Fruit fly (Drosophila melanogaster): ENCODE data around the gene Eip74EF.

Eip74EF gene

DNA sequence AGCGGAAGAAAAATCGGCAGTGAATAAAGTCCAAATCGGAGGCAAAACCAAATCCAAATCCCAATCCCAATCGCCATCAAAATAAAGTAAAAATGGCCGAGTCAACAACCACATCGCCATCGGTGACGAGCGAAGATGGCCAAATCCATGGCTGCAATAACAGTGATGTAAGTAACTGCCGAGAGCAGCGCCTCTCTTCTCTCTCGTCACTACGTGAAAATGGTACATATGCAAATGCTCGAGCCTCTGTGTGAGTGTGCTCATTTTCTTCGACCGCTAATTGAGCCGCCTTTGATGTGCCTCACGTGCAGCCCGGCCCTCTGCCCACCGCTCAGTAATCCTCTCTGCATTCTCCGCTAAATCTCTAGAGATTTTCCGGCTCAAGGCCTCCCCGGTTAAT is 84.7 kb downstream of the Eip74EF start (continued):
- no peak for TF ChIP-seq NC2α (GFP tag; optimal IDR thresholded peaks at IDR 0.05)
- no peak for TF ChIP-seq Drgx (GFP tag; IDR thresholded peaks at IDR 0.05)
- no peak for TF ChIP-seq stwl (tag; optimal IDR thresholded peaks at IDR 0.05)
- TF ChIP-seq pnt (GFP tag; optimal IDR thresholded peaks at IDR 0.05), result no peak
- TF ChIP-seq crol (GFP tag; IDR thresholded peaks at IDR 0.05), result no peak
- no peak for TF ChIP-seq inv (GFP tag; IDR thresholded peaks at IDR 0.05; ENCODE audit: partially characterized antibody)
- no peak for TF ChIP-seq caup (GFP tag; optimal IDR thresholded peaks at IDR 0.05; ENCODE audit: severe bottlenecking)
- TF ChIP-seq CG1602 (GFP tag; optimal IDR thresholded peaks at IDR 0.05), result no peak
- no peak for TF ChIP-seq unpg (GFP tag; optimal IDR thresholded peaks at IDR 0.05)
- TF ChIP-seq tx (GFP tag; optimal IDR thresholded peaks at IDR 0.05), result no peak
- TF ChIP-seq her (GFP tag; optimal IDR thresholded peaks at IDR 0.05), result no peak
- TF ChIP-seq CG9797 (GFP tag; optimal IDR thresholded peaks at IDR 0.05), result no peak
- no peak for TF ChIP-seq Gug (GFP tag; IDR thresholded peaks at IDR 0.05)
- no peak for TF ChIP-seq psq (GFP tag; optimal IDR thresholded peaks at IDR 0.05)
- no peak for TF ChIP-seq Dll (GFP tag; IDR thresholded peaks at IDR 0.05; ENCODE audit: partially characterized antibody)
- TF ChIP-seq tup (GFP tag; optimal IDR thresholded peaks at IDR 0.05), result no peak
- no peak for TF ChIP-seq CG2120 (GFP tag; optimal IDR thresholded peaks at IDR 0.05)
- no peak for TF ChIP-seq Dfd (GFP tag; optimal IDR thresholded peaks at IDR 0.05)
- no peak for TF ChIP-seq hth (optimal IDR thresholded peaks at IDR 0.05)
- TF ChIP-seq CG34422 (GFP tag; IDR thresholded peaks at IDR 0.05), result no peak
- TF ChIP-seq CG33213 (GFP tag; optimal IDR thresholded peaks at IDR 0.05), result no peak
- no peak for TF ChIP-seq CG11504 (tag; optimal IDR thresholded peaks at IDR 0.05)
- TF ChIP-seq Fer1 (GFP tag; optimal IDR thresholded peaks at IDR 0.05), result no peak
- no peak for TF ChIP-seq CG12071 (GFP tag; optimal IDR thresholded peaks at IDR 0.05)
- no peak for TF ChIP-seq CG4424 (GFP tag; optimal IDR thresholded peaks at IDR 0.05)
- TF ChIP-seq ap (GFP tag; IDR thresholded peaks at IDR 0.05), result no peak

DNA sequence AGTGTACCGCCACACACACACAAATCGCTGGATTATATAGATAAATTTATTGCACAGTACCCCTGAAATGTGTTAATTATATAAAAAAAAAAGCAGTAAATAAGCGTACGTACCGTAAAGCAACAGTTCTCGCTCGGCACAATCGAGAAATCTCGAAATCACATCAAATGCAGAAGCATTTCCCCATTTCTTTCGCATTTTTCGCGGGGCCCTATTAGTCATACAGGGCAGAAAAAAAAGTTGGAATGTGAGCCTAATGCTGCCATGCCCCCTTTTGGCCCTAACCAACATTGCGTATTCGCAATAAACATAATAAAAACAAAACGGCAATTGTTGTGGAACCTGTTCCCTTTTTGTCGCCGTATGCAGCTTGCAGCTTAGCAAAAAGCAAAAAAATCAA is 85.4 kb downstream of the Eip74EF start:
- TF ChIP-seq Hr3 (GFP tag; optimal IDR thresholded peaks at IDR 0.05) (no peak), Camta (GFP tag; optimal IDR thresholded peaks at IDR 0.05) (no peak), Neu2 (GFP tag; optimal IDR thresholded peaks at IDR 0.05; ENCODE audit: borderline replicate concordance) (no peak), tgo (GFP tag; IDR thresholded peaks at IDR 0.05) (no peak), CG9817 (tag; optimal IDR thresholded peaks at IDR 0.05) (no peak), vnd (GFP tag; IDR thresholded peaks at IDR 0.05; ENCODE audit: partially characterized antibody) (no peak), cwo (GFP tag; optimal IDR thresholded peaks at IDR 0.05) (no peak), Oli (tag; optimal IDR thresholded peaks at IDR 0.05) (no peak), gro (GFP tag; optimal IDR thresholded peaks at IDR 0.05) (no peak), ab (GFP tag; optimal IDR thresholded peaks at IDR 0.05) (no peak), CG6854 (GFP tag; optimal IDR thresholded peaks at IDR 0.05) (no peak), dpn (GFP tag; optimal IDR thresholded peaks at IDR 0.05) (no peak), CG8944 (GFP tag; optimal IDR thresholded peaks at IDR 0.05) (no peak), eyg (GFP tag; optimal IDR thresholded peaks at IDR 0.05) (no peak)
